Fruit fly (Drosophila melanogaster): ENCODE data around the gene GckIII.

dm6 chr3R:17042838-17043569 is 42.3 kb upstream of the GckIII start, which contains the start of the genes bdwf and Patr-1:
- TF ChIP-seq pan (optimal IDR thresholded peaks at IDR 0.05) (no peak), psq (GFP tag; optimal IDR thresholded peaks at IDR 0.05) (peak; percentile 19), h (GFP tag; optimal IDR thresholded peaks at IDR 0.05) (no peak), Rel (GFP tag; optimal IDR thresholded peaks at IDR 0.05) (no peak), Rel (tag; optimal IDR thresholded peaks at IDR 0.05) (no peak), Hr78 (GFP tag; optimal IDR thresholded peaks at IDR 0.05) (no peak), fru (GFP tag; optimal IDR thresholded peaks at IDR 0.05) (no peak), brk (GFP tag; optimal IDR thresholded peaks at IDR 0.05) (no peak), Myc (optimal IDR thresholded peaks at IDR 0.05) (no peak), Abd-B (GFP tag; optimal IDR thresholded peaks at IDR 0.05) (no peak), HLH106 (tag; optimal IDR thresholded peaks at IDR 0.05) (peak; percentile 26), Vsx2 (GFP tag; optimal IDR thresholded peaks at IDR 0.05; ENCODE audit: partially characterized antibody) (no peak), lola (GFP tag; optimal IDR thresholded peaks at IDR 0.05) (no peak), CG9705 (GFP tag; optimal IDR thresholded peaks at IDR 0.05) (no peak), sage (GFP tag; optimal IDR thresholded peaks at IDR 0.05) (no peak)

All from whole organism, wandering third instar larva.